Fruit fly (Drosophila melanogaster) whole organism, pupa: ENCODE data around the gene bero.

Experiments
- CG10348 ChIP-seq: fragments of 200-800 bp; sonication (Bioruptor generic); IDR thresholded peaks from 2 replicates; pipeline ENCODE4 v1.3.6; 2022; ENCODE audit warnings: missing biosample characterization, missing genetic modification characterization
- CG12605 ChIP-seq: fragments of 200-800 bp; sonication (Bioruptor generic); IDR thresholded peaks from 2 replicates; pipeline ENCODE4 v1.3.6; 2022; ENCODE audit warnings: missing biosample characterization, missing genetic modification characterization
- CG13204 ChIP-seq: fragments of 200-800 bp; sonication (Bioruptor generic); optimal IDR thresholded peaks from 2 replicates; lab custom pipeline; 2018; ENCODE audit warnings: missing biosample characterization, mild to moderate bottlenecking, missing genetic modification characterization, moderate library complexity
- CG14655 ChIP-seq: fragments of 200-800 bp; sonication (Bioruptor generic); optimal IDR thresholded peaks from 3 replicates; lab custom pipeline; 2017; ENCODE audit warnings: mild to moderate bottlenecking, missing biosample characterization, missing genetic modification reagents, missing genetic modification characterization
- CG15710 ChIP-seq: fragments of 200-800 bp; sonication (Bioruptor generic); optimal IDR thresholded peaks from 2 replicates; lab custom pipeline; 2018; ENCODE audit warnings: missing biosample characterization, mild to moderate bottlenecking, missing genetic modification characterization, moderate library complexity
- CG17806 ChIP-seq: fragments of 200-800 bp; sonication (Bioruptor generic); optimal IDR thresholded peaks from 2 replicates; lab custom pipeline; 2018; ENCODE audit warnings: missing biosample characterization, mild to moderate bottlenecking, missing genetic modification characterization, moderate library complexity
- CG32121 ChIP-seq: fragments of 200-800 bp; sonication (Bioruptor generic); IDR thresholded peaks from 2 replicates; pipeline ENCODE4 v1.3.6; 2022; ENCODE audit warnings: missing biosample characterization, missing genetic modification characterization
- CG34367 ChIP-seq: fragments of 200-800 bp; sonication (Bioruptor generic); optimal IDR thresholded peaks from 2 replicates; lab custom pipeline; 2018; ENCODE audit warnings: missing biosample characterization, mild to moderate bottlenecking, missing genetic modification characterization
- CG4496 ChIP-seq: fragments of 200-800 bp; sonication (Bioruptor generic); IDR thresholded peaks from 3 replicates; pipeline ENCODE4 v1.3.6; 2022; ENCODE audit warnings: missing biosample characterization, missing genetic modification characterization
- CG8159 ChIP-seq: fragments of 200-800 bp; sonication (Bioruptor generic); optimal IDR thresholded peaks from 3 replicates; lab custom pipeline; 2018; ENCODE audit warnings: missing biosample characterization, mild to moderate bottlenecking, missing genetic modification characterization, moderate library complexity
- CG8301 ChIP-seq: fragments of 200-800 bp; sonication (Bioruptor generic); optimal IDR thresholded peaks from 2 replicates; lab custom pipeline; 2018; ENCODE audit warnings: missing biosample characterization, mild to moderate bottlenecking, missing genetic modification characterization
- CG9948 ChIP-seq: fragments of 200-800 bp; sonication (Bioruptor generic); optimal IDR thresholded peaks from 2 replicates; lab custom pipeline; 2018; ENCODE audit warnings: missing biosample characterization, mild to moderate bottlenecking, missing genetic modification characterization, moderate library complexity
- D1 ChIP-seq: fragments of 200-800 bp; sonication (Bioruptor generic); optimal IDR thresholded peaks from 2 replicates; lab custom pipeline; 2018; ENCODE audit warnings: missing biosample characterization, mild to moderate bottlenecking, missing genetic modification characterization, moderate library complexity
- EcR ChIP-seq: fragments of 200-800 bp; sonication (Bioruptor generic); optimal IDR thresholded peaks from 3 replicates; lab custom pipeline; 2019; ENCODE audit warnings: missing biosample characterization, missing genetic modification characterization, mild to moderate bottlenecking, moderate library complexity, missing genetic modification reagents
- Ets98B ChIP-seq: fragments of 200-800 bp; sonication (Bioruptor generic); IDR thresholded peaks from 2 replicates; pipeline ENCODE4 v1.3.6; 2022; ENCODE audit warnings: missing biosample characterization, missing genetic modification characterization
- Pif1A ChIP-seq: fragments of 200-800 bp; sonication (Bioruptor generic); optimal IDR thresholded peaks from 3 replicates; lab custom pipeline; 2016; ENCODE audit warnings: missing biosample characterization, missing genetic modification characterization
- Pif1B ChIP-seq: fragments of 200-800 bp; sonication (Bioruptor generic); optimal IDR thresholded peaks from 3 replicates; lab custom pipeline; 2016; ENCODE audit warnings: missing biosample characterization, missing genetic modification characterization
- Snoo ChIP-seq: fragments of 200-800 bp; sonication (Bioruptor generic); optimal IDR thresholded peaks from 3 replicates; lab custom pipeline; 2017; ENCODE audit warnings: missing biosample characterization, mild to moderate bottlenecking, missing genetic modification characterization, inconsistent platforms
- fd96Ca ChIP-seq: fragments of 200-800 bp; sonication (Bioruptor generic); IDR thresholded peaks from 3 replicates; pipeline ENCODE4 v1.3.6; 2022; ENCODE audit warnings: missing biosample characterization, missing genetic modification characterization
- gl ChIP-seq: fragments of 200-800 bp; sonication (Bioruptor generic); optimal IDR thresholded peaks from 2 replicates; lab custom pipeline; 2018; ENCODE audit warnings: missing biosample characterization, mild to moderate bottlenecking, missing genetic modification characterization
- rn ChIP-seq: fragments of 200-800 bp; sonication (Bioruptor generic); IDR thresholded peaks from 2 replicates; pipeline ENCODE4 v1.3.6; 2022; ENCODE audit warnings: missing biosample characterization, missing genetic modification characterization

bero gene

dm6 chr2L:20851592-20851991, 6.9 kb upstream of the bero start:
- TF ChIP-seq fd96Ca (GFP tag; lab: Robert Waterston, UW): no peak
- TF ChIP-seq D1 (tag; lab: Kevin White, UChicago): peak; percentile 58
- TF ChIP-seq Pif1A: no peak
- no peak for TF ChIP-seq Pif1B (GFP tag; lab: Kevin White, UChicago)
- no peak for TF ChIP-seq Snoo

- TF ChIP-seq CG15710 (tag; lab: Kevin White, UChicago): no peak
- 0 out of 3 replicates have a peak, but pooled peaks have one; percentile 12 for TF ChIP-seq fd96Ca (GFP tag; lab: Robert Waterston, UW)
Observed at dm6 chr2L:20852092-20852628, 6.3 kb upstream of the bero start, which contains the start of gene twit. Gene twit, plus strand, starts transcription at chr2L:20852578.

DNA sequence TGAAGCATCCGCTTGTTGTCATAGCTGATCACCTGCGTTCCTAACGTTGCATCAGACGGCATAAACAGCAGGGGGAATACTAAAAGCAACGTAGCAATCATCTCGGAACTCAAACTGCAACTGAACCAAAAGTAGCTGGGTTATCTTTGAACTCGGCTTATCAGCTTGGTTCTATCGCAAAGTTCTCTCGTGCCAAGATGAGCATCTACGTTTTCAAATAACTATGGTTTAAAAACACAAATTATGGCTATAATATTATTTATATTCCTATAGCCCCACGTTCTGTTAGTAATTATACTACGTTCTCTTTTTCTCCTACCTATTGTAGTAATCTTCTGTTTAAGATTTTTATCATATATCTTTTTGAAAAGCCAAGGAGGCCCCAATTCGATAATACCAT, 704 bp upstream of the bero start, which contains the start of gene CG14400:
Gene CG14400, minus strand, starts transcription at position 101 of the 400 bp plus-strand sequence.
- no peak for TF ChIP-seq CG9948 (tag; lab: Kevin White, UChicago)
- TF ChIP-seq CG10348 (GFP tag; lab: Robert Waterston, UW): no peak
- TF ChIP-seq CG4496: no peak

- TF ChIP-seq CG34367 (tag; lab: Kevin White, UChicago) (no peak), CG13204 (GFP tag; lab: Kevin White, UChicago) (no peak), CG15710 (tag; lab: Kevin White, UChicago) (no peak), CG12605 (GFP tag; lab: Robert Waterston, UW) (no peak; the same call in 1 of the 2 replicates), Ets98B (GFP tag; lab: Robert Waterston, UW) (peak; percentile 91), CG32121 (GFP tag; lab: Robert Waterston, UW) (peak; percentile 93), CG4496 (peak; percentile 90), D1 (tag; lab: Kevin White, UChicago) (peak; percentile 50), CG8301 (peak; percentile 77), CG9948 (tag; lab: Kevin White, UChicago) (no peak), CG8159 (tag; lab: Kevin White, UChicago) (peak; percentile 85), Snoo (no peak), fd96Ca (GFP tag; lab: Robert Waterston, UW) (peak; percentile 92), rn (GFP tag; lab: Robert Waterston, UW) (peak; percentile 73; the same call in 1 of the 2 replicates), CG10348 (GFP tag; lab: Robert Waterston, UW) (0 out of 2 replicates have a peak, but pooled peaks have one; percentile 32), EcR (GFP tag; lab: Kevin White, UChicago) (no peak), Pif1B (GFP tag; lab: Kevin White, UChicago) (peak; percentile 74), CG14655 (peak; percentile 75), gl (tag; lab: Kevin White, UChicago) (no peak), CG17806 (no peak), Pif1A (peak; percentile 92)
Observed at dm6 chr2L:20864764-20865265, 6.3 kb downstream of the bero start, which contains the start of gene CG9338. Gene CG9338, plus strand, starts transcription at chr2L:20865215.

DNA sequence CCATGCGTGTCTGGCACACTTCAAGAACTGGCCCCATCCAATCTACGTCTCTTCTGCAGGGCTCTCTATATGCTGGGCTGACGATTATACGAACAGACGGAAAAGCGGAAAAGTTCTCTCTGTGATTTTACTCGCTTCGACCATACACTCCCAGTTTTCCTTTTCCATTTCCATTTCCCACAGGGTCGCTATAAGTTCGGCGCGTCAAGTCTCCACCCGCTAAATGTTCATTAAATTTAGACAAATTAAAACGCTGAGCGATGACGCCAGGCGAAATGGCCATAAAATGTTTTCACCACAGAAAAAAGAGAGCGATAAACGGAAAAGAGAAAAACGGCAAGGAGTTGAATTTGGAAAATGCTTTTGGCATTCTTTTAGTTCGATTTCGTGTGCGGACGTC, 8.9 kb downstream of the bero start, which contains the start of gene CG31675:
Gene CG31675, plus strand, starts transcription at position 375 of the 400 bp plus-strand sequence.
- no peak for TF ChIP-seq Pif1A
- TF ChIP-seq CG10348 (GFP tag; lab: Robert Waterston, UW): no peak
- no peak for TF ChIP-seq D1 (tag; lab: Kevin White, UChicago)
- no peak for TF ChIP-seq gl (tag; lab: Kevin White, UChicago)
- no peak for TF ChIP-seq CG8159 (tag; lab: Kevin White, UChicago)
- no peak for TF ChIP-seq fd96Ca (GFP tag; lab: Robert Waterston, UW)
- no peak for TF ChIP-seq CG13204 (GFP tag; lab: Kevin White, UChicago)
- TF ChIP-seq EcR (GFP tag; lab: Kevin White, UChicago): no peak
- no peak for TF ChIP-seq CG14655
- no peak for TF ChIP-seq Ets98B (GFP tag; lab: Robert Waterston, UW)
- no peak for TF ChIP-seq CG17806
- no peak for TF ChIP-seq CG34367 (tag; lab: Kevin White, UChicago)
- TF ChIP-seq, all 21 proteins: peak for 0

DNA sequence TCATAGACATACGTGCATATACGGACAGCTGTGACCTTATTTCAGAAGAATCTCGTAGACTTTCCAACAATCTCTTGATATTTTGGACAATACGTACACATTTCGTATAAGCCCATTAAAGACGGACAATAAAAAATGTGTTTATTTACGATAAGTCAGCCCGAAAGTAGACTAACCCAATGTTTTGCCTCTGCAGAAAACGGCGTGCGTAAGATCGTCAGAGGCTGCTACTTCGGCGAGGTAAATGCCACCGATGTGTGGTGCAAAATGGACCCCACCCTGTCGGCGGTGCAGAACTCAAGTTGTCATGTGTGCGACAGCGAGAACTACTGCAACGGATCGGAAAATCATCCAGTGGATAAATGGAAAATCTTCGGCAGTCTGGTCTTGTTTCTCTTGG, 10.4 kb downstream of the bero start:
- TF ChIP-seq CG9948 (tag; lab: Kevin White, UChicago) (no peak), CG4496 (0 out of 3 replicates have a peak, but pooled peaks have one; percentile 29)

dm6 chr2L:20869804-20870295, 11.4 kb downstream of the bero start, which contains the start of gene CG14401:
Gene CG14401, plus strand, starts transcription at chr2L:20869854.
- TF ChIP-seq CG10348 (GFP tag; lab: Robert Waterston, UW) (no peak), gl (tag; lab: Kevin White, UChicago) (peak; percentile 2), CG9948 (tag; lab: Kevin White, UChicago) (no peak), Ets98B (GFP tag; lab: Robert Waterston, UW) (no peak), CG8159 (tag; lab: Kevin White, UChicago) (no peak), Pif1A (no peak), CG8301 (no peak), CG32121 (GFP tag; lab: Robert Waterston, UW) (peak; percentile 47; the same call in 1 of the 2 replicates), EcR (GFP tag; lab: Kevin White, UChicago) (no peak), CG14655 (no peak), CG4496 (no peak), CG34367 (tag; lab: Kevin White, UChicago) (no peak), CG13204 (GFP tag; lab: Kevin White, UChicago) (peak; percentile 85), CG12605 (GFP tag; lab: Robert Waterston, UW) (peak; percentile 26; the same call in 1 of the 2 replicates), CG15710 (tag; lab: Kevin White, UChicago) (no peak), Pif1B (GFP tag; lab: Kevin White, UChicago) (no peak), CG17806 (no peak)
